5 worm cellular contexts compared by ENCODE assay signal in the genomic region with DNA sequence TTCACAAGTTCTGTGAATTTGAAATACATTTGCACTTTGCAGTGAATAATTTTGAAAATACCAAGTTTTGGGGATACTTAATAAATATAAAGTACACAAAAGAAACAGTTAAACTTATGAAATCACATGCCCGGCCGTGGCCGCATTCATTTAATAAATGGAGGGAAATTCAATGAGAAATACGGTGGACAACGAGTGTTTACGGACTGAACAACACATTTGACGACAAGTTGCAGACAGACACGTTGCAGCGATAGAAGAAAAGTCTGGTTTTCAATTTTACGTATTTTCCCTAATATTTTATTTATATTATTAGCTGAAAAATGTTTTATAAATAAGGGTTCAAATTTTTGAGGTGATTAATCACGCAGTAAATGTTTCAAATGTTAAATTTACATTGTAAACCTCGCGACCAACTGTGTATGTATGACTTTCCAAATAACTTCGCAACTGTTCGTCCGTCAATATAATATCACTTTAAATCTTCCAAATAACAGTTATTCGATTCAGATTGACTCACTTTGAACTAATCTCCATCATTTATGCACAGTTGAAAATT.
TF ChIP-seq lines count a peak whose summit lies in the region.

A gene (plus strand): TSS at position 509 of the 559 bp plus-strand sequence.

TF ChIP-seq in whole organism, L1 larva, 84 proteins besides CTCF, POLR2A, EP300 and RAD21 (continued from another document and continues in another):
- TF ChIP-seq nhr-20 (tag; optimal IDR thresholded peaks at IDR 0.05; lab: Kevin White, UChicago) (peak; percentile 66), hpl-2 (GFP tag; optimal IDR thresholded peaks at IDR 0.05; lab: Kevin White, UChicago) (no peak), mdl-1 (tag; optimal IDR thresholded peaks at IDR 0.05; lab: Kevin White, UChicago) (peak in 1 of 2 experiments; percentile 34), nhr-84 (tag; optimal IDR thresholded peaks at IDR 0.05; lab: Kevin White, UChicago) (no peak), zip-4 (GFP tag; optimal IDR thresholded peaks at IDR 0.05; lab: Kevin White, UChicago) (no peak), fkh-4 (tag; optimal IDR thresholded peaks at IDR 0.05; lab: Kevin White, UChicago; ENCODE audit: borderline replicate concordance) (no peak), nhr-90 (tag; optimal IDR thresholded peaks at IDR 0.05; lab: Kevin White, UChicago; ENCODE audit: poor library complexity) (peak; percentile 13), unc-62 (GFP tag; optimal IDR thresholded peaks at IDR 0.05; lab: Kevin White, UChicago) (no peak), lin-35 (GFP tag; optimal IDR thresholded peaks at IDR 0.05; lab: Kevin White, UChicago) (peak; percentile 64 to 74), pag-3 (tag; optimal IDR thresholded peaks at IDR 0.05; lab: Kevin White, UChicago; ENCODE audit: borderline replicate concordance, insufficient read depth) (no peak), zag-1 (tag; optimal IDR thresholded peaks at IDR 0.05; lab: Kevin White, UChicago) (no peak), nhr-19 (GFP tag; conservative IDR thresholded peaks at IDR 0.05; lab: Robert Waterston, UW) (peak; percentile 20; the same call in 1 of the 2 replicates), unc-86 (tag; optimal IDR thresholded peaks at IDR 0.05; lab: Kevin White, UChicago) (peak; percentile 50), Y116A8C.19 (tag; optimal IDR thresholded peaks at IDR 0.05; lab: Kevin White, UChicago; ENCODE audit: borderline replicate concordance) (no peak), aly-2 (tag; optimal IDR thresholded peaks at IDR 0.05; lab: Kevin White, UChicago) (peak; percentile 4), mef-2 (tag; optimal IDR thresholded peaks at IDR 0.05; lab: Kevin White, UChicago) (no peak), nhr-47 (tag; optimal IDR thresholded peaks at IDR 0.05; lab: Kevin White, UChicago) (peak; percentile 67), rnt-1 (tag; optimal IDR thresholded peaks at IDR 0.05; lab: Kevin White, UChicago) (peak; percentile 37), grh-1 (GFP tag; IDR thresholded peaks at IDR 0.05; lab: Robert Waterston, UW) (no peak), mep-1 (tag; optimal IDR thresholded peaks at IDR 0.05; lab: Kevin White, UChicago) (peak; percentile 91), ets-5 (GFP tag; IDR thresholded peaks at IDR 0.05; lab: Robert Waterston, UW) (no peak), fkh-8 (tag; optimal IDR thresholded peaks at IDR 0.05; lab: Kevin White, UChicago) (peak; percentile 28), dpl-1 (GFP tag; optimal IDR thresholded peaks at IDR 0.05; lab: Kevin White, UChicago) (peak; percentile 45 to 74 (median 62)), unc-30 (tag; optimal IDR thresholded peaks at IDR 0.05; lab: Kevin White, UChicago) (no peak)

TF ChIP-seq in whole organism, L2 larva, 48 proteins besides CTCF, POLR2A, EP300 and RAD21 (continued from another document):
- TF ChIP-seq nhr-10 (tag; optimal IDR thresholded peaks at IDR 0.05; lab: Kevin White, UChicago) (no peak), nhr-21 (tag; optimal IDR thresholded peaks at IDR 0.05; lab: Kevin White, UChicago) (no peak), unc-39 (tag; optimal IDR thresholded peaks at IDR 0.05; lab: Kevin White, UChicago) (no peak), C34F6.9 (tag; optimal IDR thresholded peaks at IDR 0.05; lab: Kevin White, UChicago) (peak; percentile 75), sma-9 (GFP tag; optimal IDR thresholded peaks at IDR 0.05; lab: Kevin White, UChicago) (peak; percentile 69), sma-9 (tag; optimal IDR thresholded peaks at IDR 0.05; lab: Kevin White, UChicago) (no peak), sma-3 (GFP tag; optimal IDR thresholded peaks at IDR 0.05; lab: Kevin White, UChicago) (peak; percentile 22), alr-1 (tag; optimal IDR thresholded peaks at IDR 0.05; lab: Kevin White, UChicago) (no peak), unc-55 (GFP tag; optimal IDR thresholded peaks at IDR 0.05; lab: Kevin White, UChicago) (peak; percentile 73), gmeb-1 (tag; optimal IDR thresholded peaks at IDR 0.05; lab: Kevin White, UChicago) (peak; percentile 58), aly-2 (tag; optimal IDR thresholded peaks at IDR 0.05; lab: Kevin White, UChicago) (no peak), nhr-23 (tag; optimal IDR thresholded peaks at IDR 0.05; lab: Kevin White, UChicago) (no peak), lsy-2 (tag; optimal IDR thresholded peaks at IDR 0.05; lab: Kevin White, UChicago) (peak; percentile 78 to 96), lin-13 (GFP tag; optimal IDR thresholded peaks at IDR 0.05; lab: Kevin White, UChicago) (peak; percentile 57), elt-1 (tag; optimal IDR thresholded peaks at IDR 0.05; lab: Kevin White, UChicago) (no peak), ztf-4 (tag; optimal IDR thresholded peaks at IDR 0.05; lab: Kevin White, UChicago) (no peak), snpc-4 (tag; optimal IDR thresholded peaks at IDR 0.05; lab: Kevin White, UChicago) (no peak), lin-11 (tag; optimal IDR thresholded peaks at IDR 0.05; lab: Kevin White, UChicago) (no peak), ama-1 (optimal IDR thresholded peaks at IDR 0.05; lab: Kevin White, UChicago) (no peak), ztf-11 (tag; optimal IDR thresholded peaks at IDR 0.05; lab: Kevin White, UChicago) (no peak), Y55F3AM.14 (GFP tag; optimal IDR thresholded peaks at IDR 0.05; lab: Kevin White, UChicago) (no peak), dmd-4 (tag; optimal IDR thresholded peaks at IDR 0.05; lab: Kevin White, UChicago) (no peak), ztf-1 (GFP tag; conservative IDR thresholded peaks at IDR 0.05; lab: Robert Waterston, UW) (no peak), skn-1 (tag; optimal IDR thresholded peaks at IDR 0.05; lab: Kevin White, UChicago) (no peak), nhr-129 (tag; optimal IDR thresholded peaks at IDR 0.05; lab: Kevin White, UChicago) (peak; percentile 43), mdl-1 (tag; optimal IDR thresholded peaks at IDR 0.05; lab: Kevin White, UChicago) (no peak), crh-2 (tag; optimal IDR thresholded peaks at IDR 0.05; lab: Kevin White, UChicago) (peak; percentile 97)

TF ChIP-seq in whole organism, L3 larva, 47 proteins besides CTCF, POLR2A, EP300 and RAD21 (continued from another document):
- TF ChIP-seq lin-15B (tag; optimal IDR thresholded peaks at IDR 0.05; lab: Kevin White, UChicago), result peak; percentile 43
- TF ChIP-seq nhr-12 (tag; optimal IDR thresholded peaks at IDR 0.05; lab: Kevin White, UChicago), result no peak
- TF ChIP-seq pqm-1 (tag; optimal IDR thresholded peaks at IDR 0.05; lab: Kevin White, UChicago), result peak; percentile 19
- no peak for TF ChIP-seq R02D3.7 (tag; optimal IDR thresholded peaks at IDR 0.05; lab: Kevin White, UChicago)
- TF ChIP-seq ceh-28 (tag; optimal IDR thresholded peaks at IDR 0.05; lab: Kevin White, UChicago), result no peak
- no peak for TF ChIP-seq eor-1 (tag; optimal IDR thresholded peaks at IDR 0.05; lab: Kevin White, UChicago)
- no peak for TF ChIP-seq ztf-4 (tag; optimal IDR thresholded peaks at IDR 0.05; lab: Kevin White, UChicago)
- peak; percentile 77 for TF ChIP-seq nfya-1 (tag; optimal IDR thresholded peaks at IDR 0.05; lab: Kevin White, UChicago; ENCODE audit: insufficient read depth)

TF ChIP-seq in whole organism, L4 larva, 104 proteins besides CTCF, POLR2A, EP300 and RAD21 (continued from another document):
- TF ChIP-seq dve-1 (tag; optimal IDR thresholded peaks at IDR 0.05; lab: Kevin White, UChicago; ENCODE audit: insufficient read depth) (peak; percentile 39), Y5F2A.4 (GFP tag; optimal IDR thresholded peaks at IDR 0.05; lab: Kevin White, UChicago) (no peak), mxl-3 (GFP tag; optimal IDR thresholded peaks at IDR 0.05; lab: Kevin White, UChicago) (peak; percentile 11), hlh-11 (tag; optimal IDR thresholded peaks at IDR 0.05; lab: Kevin White, UChicago) (peak; percentile 24), ctbp-1 (GFP tag; IDR thresholded peaks at IDR 0.05; lab: Robert Waterston, UW) (0 out of 2 replicates have a peak, but pooled peaks have one; percentile 16), lsy-2 (tag; optimal IDR thresholded peaks at IDR 0.05; lab: Kevin White, UChicago) (peak in 1 of 2 experiments; percentile 96), mdl-1 (tag; optimal IDR thresholded peaks at IDR 0.05; lab: Kevin White, UChicago) (peak in 1 of 2 experiments; percentile 9), mep-1 (tag; optimal IDR thresholded peaks at IDR 0.05; lab: Kevin White, UChicago) (peak; percentile 42), dmd-6 (GFP tag; IDR thresholded peaks at IDR 0.05; lab: Robert Waterston, UW) (0 out of 2 replicates have a peak, but pooled peaks have one; percentile 7), ztf-11 (tag; optimal IDR thresholded peaks at IDR 0.05; lab: Kevin White, UChicago) (no peak), dpl-1 (GFP tag; optimal IDR thresholded peaks at IDR 0.05; lab: Kevin White, UChicago) (peak; percentile 55), nhr-28 (tag; optimal IDR thresholded peaks at IDR 0.05; lab: Kevin White, UChicago) (peak; percentile 28), hlh-30 (tag; optimal IDR thresholded peaks at IDR 0.05; lab: Kevin White, UChicago; ENCODE audit: insufficient read depth) (peak; percentile 80), rbr-2 (tag; optimal IDR thresholded peaks at IDR 0.05; lab: Kevin White, UChicago) (peak; percentile 19), set-16 (GFP tag; IDR thresholded peaks at IDR 0.05; lab: Robert Waterston, UW) (no peak), snpc-1.2 (GFP tag; IDR thresholded peaks at IDR 0.05; lab: Robert Waterston, UW) (no peak)

TF ChIP-seq in whole organism, young adult, 124 proteins besides CTCF, POLR2A, EP300 and RAD21 (continued from another document):
- peak; percentile 51 for TF ChIP-seq dox-1 (GFP tag; IDR thresholded peaks at IDR 0.05; lab: Robert Waterston, UW)
- TF ChIP-seq Y95B8A.8 (GFP tag; IDR thresholded peaks at IDR 0.05; lab: Robert Waterston, UW), result no peak
- TF ChIP-seq ztf-28 (GFP tag; IDR thresholded peaks at IDR 0.05; lab: Robert Waterston, UW), result no peak
- TF ChIP-seq snpc-1.1 (tag; optimal IDR thresholded peaks at IDR 0.05; lab: Kevin White, UChicago; ENCODE audit: insufficient read depth), result no peak
- peak; percentile 56 for TF ChIP-seq efl-1 (GFP tag; optimal IDR thresholded peaks at IDR 0.05; lab: Kevin White, UChicago)
- TF ChIP-seq attf-3 (GFP tag; conservative IDR thresholded peaks at IDR 0.05; lab: Robert Waterston, UW), result no peak
- no peak for TF ChIP-seq sdz-38 (tag; optimal IDR thresholded peaks at IDR 0.05; lab: Kevin White, UChicago)
- no peak for TF ChIP-seq nfya-1 (tag; optimal IDR thresholded peaks at IDR 0.05; lab: Kevin White, UChicago; ENCODE audit: borderline replicate concordance, insufficient read depth)
- peak; percentile 18 for TF ChIP-seq attf-5 (GFP tag; optimal IDR thresholded peaks at IDR 0.05; lab: Kevin White, UChicago)
- TF ChIP-seq Y56A3A.18 (GFP tag; IDR thresholded peaks at IDR 0.05; lab: Robert Waterston, UW), result no peak
- TF ChIP-seq him-1 (tag; optimal IDR thresholded peaks at IDR 0.05; lab: Kevin White, UChicago), result no peak
- TF ChIP-seq ceh-40 (GFP tag; IDR thresholded peaks at IDR 0.05; lab: Robert Waterston, UW), result no peak
- 0 out of 2 replicates have a peak, but pooled peaks have one; percentile 6 for TF ChIP-seq madf-8 (GFP tag; conservative IDR thresholded peaks at IDR 0.05; lab: Robert Waterston, UW)
- no peak for TF ChIP-seq mcd-1 (GFP tag; IDR thresholded peaks at IDR 0.05; lab: Robert Waterston, UW)
- no peak for TF ChIP-seq nhr-27 (tag; optimal IDR thresholded peaks at IDR 0.05; lab: Kevin White, UChicago)
- TF ChIP-seq lin-35 (GFP tag; optimal IDR thresholded peaks at IDR 0.05; lab: Kevin White, UChicago), result peak in 1 of 3 experiments; percentile 16
- TF ChIP-seq nhr-120 (GFP tag; IDR thresholded peaks at IDR 0.05; lab: Robert Waterston, UW), result no peak
- TF ChIP-seq Y67H2A.10 (GFP tag; conservative IDR thresholded peaks at IDR 0.05; lab: Robert Waterston, UW), result no peak
- peak; percentile 17 for TF ChIP-seq pha-4 (tag; optimal IDR thresholded peaks at IDR 0.05; lab: Kevin White, UChicago)
- no peak for TF ChIP-seq ztf-3 (GFP tag; optimal IDR thresholded peaks at IDR 0.05; lab: Kevin White, UChicago)
- peak; percentile 25 for TF ChIP-seq F23B12.7 (tag; optimal IDR thresholded peaks at IDR 0.05; lab: Kevin White, UChicago; ENCODE audit: insufficient read depth)
- TF ChIP-seq lsl-1 (GFP tag; optimal IDR thresholded peaks at IDR 0.05; lab: Kevin White, UChicago), result peak; percentile 67
- TF ChIP-seq madf-6 (GFP tag; IDR thresholded peaks at IDR 0.05; lab: Robert Waterston, UW), result peak; percentile 58; the same call in 1 of the 2 replicates
- peak; percentile 22 for TF ChIP-seq K12H6.12 (tag; optimal IDR thresholded peaks at IDR 0.05; lab: Kevin White, UChicago)
- TF ChIP-seq atf-7 (tag; optimal IDR thresholded peaks at IDR 0.05; lab: Kevin White, UChicago), result no peak
- no peak for TF ChIP-seq F39B2.1 (GFP tag; IDR thresholded peaks at IDR 0.05; lab: Robert Waterston, UW)
- TF ChIP-seq somi-1 (GFP tag; optimal IDR thresholded peaks at IDR 0.05; lab: Kevin White, UChicago), result no peak
- no peak for TF ChIP-seq nhr-90 (tag; optimal IDR thresholded peaks at IDR 0.05; lab: Kevin White, UChicago)
- TF ChIP-seq nhr-80 (tag; optimal IDR thresholded peaks at IDR 0.05; lab: Kevin White, UChicago), result peak; percentile 2
- no peak for TF ChIP-seq let-526 (GFP tag; IDR thresholded peaks at IDR 0.05; lab: Robert Waterston, UW)
- TF ChIP-seq F33H1.4 (GFP tag; IDR thresholded peaks at IDR 0.05; lab: Robert Waterston, UW), result peak; percentile 46
- TF ChIP-seq nfya-2 (GFP tag; IDR thresholded peaks at IDR 0.05; lab: Robert Waterston, UW), result no peak
- TF ChIP-seq F52B5.7 (tag; optimal IDR thresholded peaks at IDR 0.05; lab: Kevin White, UChicago), result no peak
- TF ChIP-seq egl-44 (GFP tag; IDR thresholded peaks at IDR 0.05; lab: Robert Waterston, UW), result no peak
- peak; percentile 14 for TF ChIP-seq lin-54 (GFP tag; optimal IDR thresholded peaks at IDR 0.05; lab: Kevin White, UChicago)
- TF ChIP-seq tbx-9 (tag; optimal IDR thresholded peaks at IDR 0.05; lab: Kevin White, UChicago; ENCODE audit: borderline replicate concordance), result no peak
- no peak for TF ChIP-seq ztf-22 (GFP tag; optimal IDR thresholded peaks at IDR 0.05; lab: Kevin White, UChicago)
- TF ChIP-seq B0035.1 (tag; optimal IDR thresholded peaks at IDR 0.05; lab: Kevin White, UChicago), result no peak
- no peak for TF ChIP-seq F57C9.4 (tag; optimal IDR thresholded peaks at IDR 0.05; lab: Kevin White, UChicago)
- no peak for TF ChIP-seq unc-130 (GFP tag; optimal IDR thresholded peaks at IDR 0.05; lab: Kevin White, UChicago)
